Worm (Caenorhabditis elegans) whole organism, late embryonic: ENCODE results near the gene C18B2.3.

Source experiments
- ama-1 ChIP-seq: fragments of 150-350 bp; optimal IDR thresholded peaks from 2 replicates; lab custom pipeline; 2014
- ceh-30 ChIP-seq: fragments of 150-350 bp; optimal IDR thresholded peaks from 2 replicates; lab custom pipeline; 2014; ENCODE audit warnings: missing biosample characterization, missing genetic modification characterization
- ceh-6 ChIP-seq: fragments of 200-800 bp; sonication (Bioruptor generic); optimal IDR thresholded peaks from 2 replicates; lab custom pipeline; 2018; ENCODE audit warnings: mild to moderate bottlenecking, missing genetic modification characterization, missing compliant biosample characterization
- che-1 ChIP-seq: sonication (generic microtip); optimal IDR thresholded peaks from 2 replicates; lab custom pipeline; 2016; ENCODE audit warnings: mild to moderate bottlenecking, missing genetic modification characterization, missing compliant biosample characterization
- elt-2 ChIP-seq: sonication (generic microtip); optimal IDR thresholded peaks from 2 replicates; lab custom pipeline; 2016; ENCODE audit warnings: missing genetic modification reagents, missing genetic modification characterization, missing compliant biosample characterization
- hlh-30 ChIP-seq: sonication (generic microtip); optimal IDR thresholded peaks from 2 replicates; lab custom pipeline; 2017; ENCODE audit warnings: antibody characterized with exemption, missing genetic modification characterization, missing compliant biosample characterization; ENCODE audit not compliant: insufficient read depth
- lin-11 ChIP-seq: fragments of 200-800 bp; sonication (Bioruptor generic); optimal IDR thresholded peaks from 2 replicates; lab custom pipeline; 2018; ENCODE audit warnings: mild to moderate bottlenecking, missing genetic modification characterization, missing compliant biosample characterization
- nfya-1 ChIP-seq: sonication (generic microtip); optimal IDR thresholded peaks from 2 replicates; lab custom pipeline; 2017; ENCODE audit warnings: missing genetic modification characterization, mild to moderate bottlenecking, missing compliant biosample characterization, antibody characterized with exemption, moderate library complexity
- nhr-11 ChIP-seq: fragments of 150-350 bp; optimal IDR thresholded peaks from 2 replicates; lab custom pipeline; 2014; ENCODE audit warnings: missing biosample characterization, missing genetic modification characterization
- nhr-232 ChIP-seq: sonication (generic microtip); optimal IDR thresholded peaks from 2 replicates; lab custom pipeline; 2016; ENCODE audit warnings: missing genetic modification characterization, missing compliant biosample characterization
- rnt-1 ChIP-seq: sonication (generic microtip); optimal IDR thresholded peaks from 2 replicates; lab custom pipeline; 2016; ENCODE audit warnings: missing genetic modification characterization, missing compliant biosample characterization
- tbx-2 ChIP-seq: sonication (generic microtip); optimal IDR thresholded peaks from 2 replicates; lab custom pipeline; 2016; ENCODE audit warnings: missing genetic modification characterization, missing compliant biosample characterization
- ttx-3 ChIP-seq: sonication (generic microtip); optimal IDR thresholded peaks from 2 replicates; lab custom pipeline; 2016; ENCODE audit warnings: missing genetic modification reagents, missing genetic modification characterization, missing compliant biosample characterization
- unc-3 ChIP-seq, 2 experiments: fragments of 200-800 bp in 1 of 2; sonication (Bioruptor generic) in 1 of 2; sonication (generic microtip) in 1 of 2; conservative IDR thresholded peaks in 1 of 2; optimal IDR thresholded peaks in 1 of 2; 2 replicates each; pipeline versions ENCODE4 v1.3.6 to Lab custom; 2016 to 2022; ENCODE audit warnings: missing compliant biosample characterization in 2 of 2, missing genetic modification characterization in 2 of 2, missing genetic modification reagents in 1 of 2

ce11 chrX:3617218-3617617, 15.6 kb downstream of the C18B2.3 start, which contains the start of gene del-9:
- TF ChIP-seq lin-11 (no peak), ceh-6 (GFP tag; lab: Kevin White, UChicago) (no peak), nhr-11 (no peak), hlh-30 (tag; lab: Kevin White, UChicago) (no peak), ttx-3 (tag; lab: Kevin White, UChicago) (no peak), ama-1 (lab: Kevin White, UChicago) (no peak), nhr-232 (no peak), rnt-1 (tag; lab: Kevin White, UChicago) (no peak), elt-2 (tag; lab: Kevin White, UChicago) (no peak), ceh-30 (tag; lab: Kevin White, UChicago) (no peak), nfya-1 (tag; lab: Kevin White, UChicago) (no peak), che-1 (tag; lab: Kevin White, UChicago) (no peak), tbx-2 (tag; lab: Kevin White, UChicago) (no peak), unc-3 (GFP tag; conservative IDR thresholded peaks at IDR 0.05; lab: Robert Waterston, UW) (no peak), unc-3 (tag; optimal IDR thresholded peaks at IDR 0.05; lab: Kevin White, UChicago) (no peak)
